Worm (Caenorhabditis elegans) whole organism, young adult: Measurements from ENCODE around the gene ech-9.

Experiments used
- C06A6.2 ChIP-seq: fragments of 200-800 bp; sonication (Bioruptor generic); conservative IDR thresholded peaks from 2 replicates; pipeline ENCODE4 v1.3.6; 2022; ENCODE audit warnings: missing genetic modification characterization, missing compliant biosample characterization
- C17E4.6 ChIP-seq: fragments of 200-800 bp; sonication (Bioruptor generic); IDR thresholded peaks from 2 replicates; pipeline ENCODE4 v1.3.6; 2022; ENCODE audit warnings: missing genetic modification reagents, missing genetic modification characterization, missing compliant biosample characterization
- D2030.7 ChIP-seq: fragments of 200-800 bp; sonication (Bioruptor generic); IDR thresholded peaks from 2 replicates; pipeline ENCODE4 v1.3.6; 2022; ENCODE audit warnings: missing genetic modification reagents, missing genetic modification characterization, missing compliant biosample characterization
- F10E7.11 ChIP-seq: sonication (generic microtip); optimal IDR thresholded peaks from 2 replicates; lab custom pipeline; 2017; ENCODE audit warnings: mild to moderate bottlenecking, missing genetic modification characterization, moderate library complexity, missing compliant biosample characterization
- F57A8.1 ChIP-seq: fragments of 200-800 bp; sonication (Bioruptor generic); optimal IDR thresholded peaks from 2 replicates; lab custom pipeline; 2018; ENCODE audit warnings: mild to moderate bottlenecking, missing genetic modification characterization, moderate library complexity, missing compliant biosample characterization
- K12H6.12 ChIP-seq: fragments of 200-800 bp; sonication (Bioruptor generic); optimal IDR thresholded peaks from 2 replicates; lab custom pipeline; 2018; ENCODE audit warnings: mild to moderate bottlenecking, missing genetic modification characterization, missing compliant biosample characterization
- Y53F4B.3 ChIP-seq: fragments of 200-800 bp; sonication (Bioruptor generic); IDR thresholded peaks from 2 replicates; pipeline ENCODE4 v1.3.6; 2022; ENCODE audit warnings: missing genetic modification reagents, missing genetic modification characterization, missing compliant biosample characterization
- ama-1 ChIP-seq, 3 experiments: fragments of 150-350 bp in 1 of 3; sonication (generic microtip) in 2 of 3; optimal IDR thresholded peaks; 2 replicates each; lab custom pipeline; 2014 to 2018; ENCODE audit warnings: missing biosample characterization in 2 of 3, missing genetic modification characterization in 2 of 3, missing genetic modification reagents in 2 of 3
- atf-7 ChIP-seq: sonication (generic microtip); optimal IDR thresholded peaks from 2 replicates; lab custom pipeline; 2017; ENCODE audit warnings: mild to moderate bottlenecking, missing genetic modification characterization, missing compliant biosample characterization
- attf-5 ChIP-seq: fragments of 200-800 bp; sonication (Bioruptor generic); optimal IDR thresholded peaks from 2 replicates; lab custom pipeline; 2018; ENCODE audit warnings: mild to moderate bottlenecking, missing genetic modification characterization, missing compliant biosample characterization
- bed-1 ChIP-seq: fragments of 200-800 bp; sonication (Bioruptor generic); IDR thresholded peaks from 2 replicates; pipeline ENCODE4 v1.3.6; 2022; ENCODE audit warnings: missing genetic modification reagents, missing genetic modification characterization, missing compliant biosample characterization
- cebp-1 ChIP-seq, 2 experiments: fragments of 200-800 bp in 1 of 2; sonication (Bioruptor generic) in 1 of 2; sonication (generic microtip) in 1 of 2; IDR thresholded peaks in 1 of 2; optimal IDR thresholded peaks in 1 of 2; 2 replicates each; pipeline versions ENCODE4 v1.3.6 to Lab custom; 2017 to 2022; ENCODE audit warnings: missing compliant biosample characterization in 2 of 2, missing genetic modification characterization in 2 of 2, mild to moderate bottlenecking in 1 of 2, missing genetic modification reagents in 1 of 2, moderate library complexity in 1 of 2
- dox-1 ChIP-seq: fragments of 200-800 bp; sonication (Bioruptor generic); IDR thresholded peaks from 2 replicates; pipeline ENCODE4 v1.3.6; 2022; ENCODE audit warnings: missing genetic modification reagents, missing genetic modification characterization, missing compliant biosample characterization
- efl-1 ChIP-seq: fragments of 150-350 bp; optimal IDR thresholded peaks from 2 replicates; lab custom pipeline; 2014; ENCODE audit warnings: missing biosample characterization, missing genetic modification reagents, missing genetic modification characterization
- egrh-3 ChIP-seq: fragments of 200-800 bp; sonication (Bioruptor generic); IDR thresholded peaks from 2 replicates; pipeline ENCODE4 v1.3.6; 2022; ENCODE audit warnings: missing genetic modification reagents, missing genetic modification characterization, missing compliant biosample characterization
- ekl-4 ChIP-seq: fragments of 200-800 bp; sonication (Bioruptor generic); IDR thresholded peaks from 2 replicates; pipeline ENCODE4 v1.3.6; 2022; ENCODE audit warnings: missing genetic modification reagents, missing genetic modification characterization, missing compliant biosample characterization
- hlh-26 ChIP-seq: fragments of 200-800 bp; sonication (Bioruptor generic); conservative IDR thresholded peaks from 2 replicates; pipeline ENCODE4 v1.3.6; 2022; ENCODE audit warnings: missing genetic modification reagents, missing genetic modification characterization, missing compliant biosample characterization
- hmg-1.2 ChIP-seq: fragments of 200-800 bp; sonication (Bioruptor generic); IDR thresholded peaks from 2 replicates; pipeline ENCODE4 v1.3.6; 2022; ENCODE audit warnings: missing genetic modification reagents, missing genetic modification characterization, missing compliant biosample characterization
- hrde-1 ChIP-seq: sonication (generic microtip); optimal IDR thresholded peaks from 2 replicates; lab custom pipeline; 2016; ENCODE audit warnings: missing genetic modification characterization, mild to moderate bottlenecking, missing compliant biosample characterization, moderate library complexity, missing genotype, missing genetic modification reagents, borderline replicate concordance
- let-607 ChIP-seq, 2 experiments: fragments of 200-800 bp in 1 of 2; sonication (Bioruptor generic) in 1 of 2; sonication (generic microtip) in 1 of 2; optimal IDR thresholded peaks; 2 replicates each; lab custom pipeline; 2016 to 2018; ENCODE audit warnings: mild to moderate bottlenecking in 2 of 2, missing compliant biosample characterization in 2 of 2, missing genetic modification characterization in 2 of 2, moderate library complexity in 2 of 2, missing genotype in 1 of 2
- lin-26 ChIP-seq: fragments of 200-800 bp; sonication (Bioruptor generic); IDR thresholded peaks from 2 replicates; pipeline ENCODE4 v1.3.6; 2022; ENCODE audit warnings: missing genetic modification reagents, missing genetic modification characterization, missing compliant biosample characterization
- lin-40 ChIP-seq: sonication (generic microtip); optimal IDR thresholded peaks from 2 replicates; lab custom pipeline; 2016; ENCODE audit warnings: missing genetic modification characterization, mild to moderate bottlenecking, missing compliant biosample characterization, missing genotype, missing genetic modification reagents
- lir-1 ChIP-seq: fragments of 200-800 bp; sonication (Bioruptor generic); conservative IDR thresholded peaks from 2 replicates; pipeline ENCODE4 v1.3.6; 2022; ENCODE audit warnings: missing genetic modification reagents, missing genetic modification characterization, missing compliant biosample characterization
- madf-10 ChIP-seq: sonication (generic microtip); optimal IDR thresholded peaks from 2 replicates; lab custom pipeline; 2016; ENCODE audit warnings: mild to moderate bottlenecking, missing genetic modification characterization, missing compliant biosample characterization
- madf-6 ChIP-seq: fragments of 200-800 bp; sonication (Bioruptor generic); IDR thresholded peaks from 2 replicates; pipeline ENCODE4 v1.3.6; 2022; ENCODE audit warnings: missing genetic modification reagents, missing genetic modification characterization, missing compliant biosample characterization
- madf-8 ChIP-seq: fragments of 200-800 bp; sonication (Bioruptor generic); conservative IDR thresholded peaks from 2 replicates; pipeline ENCODE4 v1.3.6; 2022; ENCODE audit warnings: missing genetic modification reagents, missing genetic modification characterization, missing compliant biosample characterization
- mcd-1 ChIP-seq: fragments of 200-800 bp; sonication (Bioruptor generic); IDR thresholded peaks from 2 replicates; pipeline ENCODE4 v1.3.6; 2022; ENCODE audit warnings: missing genetic modification reagents, missing genetic modification characterization, missing compliant biosample characterization
- nfya-2 ChIP-seq: fragments of 200-800 bp; sonication (Bioruptor generic); IDR thresholded peaks from 2 replicates; pipeline ENCODE4 v1.3.6; 2022; ENCODE audit warnings: missing genetic modification reagents, missing genetic modification characterization, missing compliant biosample characterization
- nhr-80 ChIP-seq: sonication (generic microtip); optimal IDR thresholded peaks from 2 replicates; lab custom pipeline; 2016; ENCODE audit warnings: missing genetic modification characterization, missing compliant biosample characterization
- pbrm-1 ChIP-seq: fragments of 200-800 bp; sonication (Bioruptor generic); IDR thresholded peaks from 2 replicates; pipeline ENCODE4 v1.3.6; 2022; ENCODE audit warnings: missing genetic modification reagents, missing genetic modification characterization, missing compliant biosample characterization
- repo-1 ChIP-seq: sonication (generic microtip); optimal IDR thresholded peaks from 2 replicates; lab custom pipeline; 2017; ENCODE audit warnings: mild to moderate bottlenecking, missing genetic modification characterization, missing compliant biosample characterization
- sea-2 ChIP-seq: fragments of 200-800 bp; sonication (Bioruptor generic); IDR thresholded peaks from 2 replicates; pipeline ENCODE4 v1.3.6; 2022; ENCODE audit warnings: missing genetic modification characterization, missing compliant biosample characterization
- tbx-9 ChIP-seq: sonication (generic microtip); optimal IDR thresholded peaks from 2 replicates; lab custom pipeline; 2016; ENCODE audit warnings: borderline replicate concordance, missing genetic modification characterization, inconsistent platforms, missing compliant biosample characterization
- xnd-1 ChIP-seq: sonication (generic microtip); optimal IDR thresholded peaks from 2 replicates; lab custom pipeline; 2016; ENCODE audit warnings: missing genotype, missing genetic modification reagents, missing genetic modification characterization, missing compliant biosample characterization
- zfh-2 ChIP-seq: fragments of 200-800 bp; sonication (Bioruptor generic); conservative IDR thresholded peaks from 2 replicates; pipeline ENCODE4 v1.3.6; 2022; ENCODE audit warnings: missing genetic modification reagents, missing genetic modification characterization, missing compliant biosample characterization
- zim-3 ChIP-seq: sonication (generic microtip); optimal IDR thresholded peaks from 2 replicates; lab custom pipeline; 2017; ENCODE audit warnings: mild to moderate bottlenecking, missing genetic modification characterization, moderate library complexity, missing compliant biosample characterization
- ztf-18 ChIP-seq: sonication (generic microtip); optimal IDR thresholded peaks from 2 replicates; lab custom pipeline; 2016; ENCODE audit warnings: missing genotype, mild to moderate bottlenecking, missing genetic modification characterization, missing compliant biosample characterization
- ztf-26 ChIP-seq: sonication (generic microtip); optimal IDR thresholded peaks from 2 replicates; lab custom pipeline; 2017; ENCODE audit warnings: missing genetic modification characterization, missing compliant biosample characterization

Gene ech-9

DNA sequence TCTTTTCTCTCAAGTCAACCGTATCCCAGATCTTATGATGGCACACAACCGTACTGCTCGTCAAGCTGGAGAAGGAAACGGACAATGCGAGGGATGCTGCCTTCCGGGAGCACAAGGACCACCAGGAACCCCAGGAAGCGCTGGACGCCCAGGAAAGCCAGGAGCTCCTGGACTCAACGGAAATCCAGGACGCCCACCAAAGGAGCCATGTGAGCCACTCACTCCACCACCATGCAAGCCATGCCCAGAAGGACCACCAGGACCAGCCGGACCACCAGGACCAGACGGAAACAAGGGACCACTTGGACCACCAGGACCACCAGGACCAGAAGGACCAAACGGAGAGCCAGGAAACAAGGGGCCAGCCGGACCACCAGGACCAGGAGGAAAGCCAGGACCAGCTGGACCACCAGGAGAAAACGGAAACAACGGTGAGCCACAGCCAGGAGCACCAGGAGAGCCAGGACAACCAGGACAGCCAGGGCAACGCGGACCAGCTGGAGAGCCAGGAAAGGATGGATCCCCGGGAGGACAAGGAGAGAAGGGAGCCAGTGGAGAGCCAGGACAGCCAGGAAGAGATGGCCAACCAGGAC, 18.3 kb downstream of the ech-9 start:
- TF ChIP-seq ztf-18 = no peak
- TF ChIP-seq mcd-1 = peak; percentile 30; the same call in 1 of the 2 replicates
- TF ChIP-seq C06A6.2 = peak; percentile 29; the same call in 1 of the 2 replicates
- TF ChIP-seq lin-40 (tag; lab: Kevin White, UChicago) = peak; percentile 63
- peak; percentile 90 for TF ChIP-seq zfh-2 (GFP tag; lab: Robert Waterston, UW)
- peak; percentile 34; the same call in 1 of the 2 replicates for TF ChIP-seq dox-1 (GFP tag; lab: Robert Waterston, UW)
- no peak for TF ChIP-seq ekl-4 (GFP tag; lab: Robert Waterston, UW)
- TF ChIP-seq ztf-26 = peak; percentile 95
- peak; percentile 88 for TF ChIP-seq egrh-3 (GFP tag; lab: Robert Waterston, UW)
- 0 out of 2 replicates have a peak, but pooled peaks have one; percentile 40 for TF ChIP-seq nfya-2 (GFP tag; lab: Robert Waterston, UW)
- TF ChIP-seq lin-26 (GFP tag; lab: Robert Waterston, UW) = peak; percentile 90
- peak in 1 of 2 experiments; percentile 36 for TF ChIP-seq let-607 (tag; optimal IDR thresholded peaks at IDR 0.05; lab: Kevin White, UChicago)
- TF ChIP-seq sea-2 = no peak
- TF ChIP-seq repo-1 (tag; lab: Kevin White, UChicago) = peak; percentile 11
- TF ChIP-seq pbrm-1 = peak; percentile 49; the same call in 1 of the 2 replicates

DNA sequence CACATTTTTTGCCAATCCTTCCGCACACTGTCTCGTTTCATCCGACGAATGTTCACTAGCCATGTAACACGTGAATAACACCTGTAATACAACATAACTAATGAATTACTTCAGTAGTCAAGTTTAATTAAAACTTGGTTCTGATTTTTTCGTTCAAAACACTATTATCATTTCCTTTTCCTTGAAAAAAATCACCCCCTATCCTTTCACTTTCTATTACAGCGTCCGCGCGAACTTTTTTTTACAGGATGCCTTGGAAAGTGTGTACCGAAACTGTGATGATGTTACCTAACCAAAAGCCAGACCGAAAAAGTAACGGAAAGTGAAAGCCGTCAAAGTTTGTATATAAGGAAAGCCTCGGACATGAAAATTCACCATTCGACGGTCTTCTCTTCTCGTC, 19.1 kb downstream of the ech-9 start, which contains the start of gene col-124:
TSS of gene col-124 (plus strand) at position 374 of the 400 bp plus-strand sequence.
- no peak for TF ChIP-seq zim-3 (tag; lab: Kevin White, UChicago)
- no peak for TF ChIP-seq hmg-1.2 (GFP tag; lab: Robert Waterston, UW)
- no peak for TF ChIP-seq D2030.7 (GFP tag; lab: Robert Waterston, UW)

DNA sequence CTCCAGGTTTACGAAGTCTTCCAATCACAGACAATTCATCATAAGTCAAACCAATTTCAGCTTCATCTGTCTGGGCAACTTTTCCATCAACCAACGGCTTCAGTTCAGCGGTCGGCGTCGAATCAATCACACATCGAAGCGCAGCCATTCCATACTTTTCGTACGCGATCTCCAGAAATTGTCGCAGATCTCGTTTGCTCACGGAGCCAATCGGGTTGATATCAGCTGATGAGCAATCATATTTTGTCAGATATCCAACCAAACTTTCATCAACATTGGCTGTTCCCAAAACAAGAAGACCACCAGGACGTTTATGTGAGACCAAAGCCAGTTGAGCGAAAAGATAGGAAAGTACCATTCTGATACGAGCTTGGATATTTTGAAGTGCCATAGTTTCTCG, 19.7 kb downstream of the ech-9 start:
- TF ChIP-seq cebp-1 (GFP tag; IDR thresholded peaks at IDR 0.05; lab: Robert Waterston, UW) (no peak), cebp-1 (tag; optimal IDR thresholded peaks at IDR 0.05; lab: Kevin White, UChicago) (no peak), Y53F4B.3 (GFP tag; lab: Robert Waterston, UW) (no peak), xnd-1 (no peak), hlh-26 (GFP tag; lab: Robert Waterston, UW) (no peak)

DNA sequence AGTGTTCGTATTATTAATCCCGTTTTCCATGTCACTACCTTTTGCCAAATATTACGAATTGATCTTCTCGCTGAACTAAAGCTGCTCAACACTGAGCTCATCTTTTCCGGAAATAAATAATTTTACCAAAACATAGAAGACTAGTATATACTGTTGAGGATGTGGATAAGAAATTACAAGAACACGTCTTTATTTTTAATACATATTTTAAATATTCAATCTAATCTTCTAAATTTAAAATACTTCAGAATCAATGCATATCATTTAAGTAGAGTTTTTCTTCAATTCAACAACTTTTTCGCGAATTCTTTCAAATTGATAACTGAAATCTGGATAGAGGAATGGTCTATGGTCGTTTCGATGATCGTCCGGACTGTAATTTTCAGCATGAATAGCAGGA, 20.3 kb downstream of the ech-9 start, which contains the start of gene abt-1:
TSS of gene abt-1 (minus strand) at position 101 of the 400 bp plus-strand sequence.
- no peak for TF ChIP-seq madf-8 (GFP tag; lab: Robert Waterston, UW)
- TF ChIP-seq F57A8.1 (GFP tag; lab: Kevin White, UChicago) = no peak
- TF ChIP-seq let-607 (tag; optimal IDR thresholded peaks at IDR 0.05; lab: Kevin White, UChicago) = no peak
- TF ChIP-seq attf-5 (GFP tag; lab: Kevin White, UChicago) = no peak
- TF ChIP-seq C17E4.6 (GFP tag; lab: Robert Waterston, UW) = no peak
- no peak for TF ChIP-seq madf-10
- TF ChIP-seq atf-7 (tag; lab: Kevin White, UChicago) = no peak
- no peak for TF ChIP-seq nhr-80
- no peak for TF ChIP-seq tbx-9 (tag; lab: Kevin White, UChicago)
- TF ChIP-seq ama-1 (optimal IDR thresholded peaks at IDR 0.05; lab: Kevin White, UChicago) = no peak
- TF ChIP-seq ama-1 (GFP tag; optimal IDR thresholded peaks at IDR 0.05; lab: Kevin White, UChicago) = no peak
- TF ChIP-seq bed-1 (GFP tag; lab: Robert Waterston, UW) = no peak
- TF ChIP-seq madf-6 (GFP tag; lab: Robert Waterston, UW) = no peak
- no peak for TF ChIP-seq F10E7.11 (tag; lab: Kevin White, UChicago)
- no peak for TF ChIP-seq lir-1 (GFP tag; lab: Robert Waterston, UW)
- TF ChIP-seq efl-1 (GFP tag; lab: Kevin White, UChicago) = no peak
- no peak for TF ChIP-seq hrde-1 (tag; lab: Kevin White, UChicago)
- no peak for TF ChIP-seq K12H6.12 (tag; lab: Kevin White, UChicago)
